Worm (Caenorhabditis elegans): Measurements from ENCODE around the gene ckc-1.

DNA sequence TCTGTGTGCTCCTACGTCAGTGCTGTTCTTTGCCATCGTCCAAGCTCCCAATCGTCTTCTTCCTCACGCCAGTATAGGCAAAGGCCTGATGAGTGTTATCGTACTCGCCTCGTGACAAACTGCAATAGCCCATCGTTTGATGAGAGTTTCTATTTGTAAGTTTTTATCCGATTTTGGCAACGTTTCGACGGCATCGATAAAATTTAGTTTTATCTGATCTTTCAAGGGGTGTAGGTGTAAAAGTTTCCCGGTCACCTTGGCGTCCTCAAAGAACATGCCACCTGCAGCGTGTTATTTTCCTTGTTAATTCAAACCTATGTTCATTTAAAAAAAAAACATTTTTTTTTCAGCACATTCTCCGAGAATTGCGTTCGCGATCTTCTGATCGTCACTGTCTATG, 29.3 kb upstream of the ckc-1 start:
- TF ChIP-seq nhr-12 (tag; optimal IDR thresholded peaks at IDR 0.05) (no peak), dmd-4 (tag; optimal IDR thresholded peaks at IDR 0.05) (no peak), peb-1 (tag; optimal IDR thresholded peaks at IDR 0.05) (no peak), lin-11 (tag; optimal IDR thresholded peaks at IDR 0.05) (no peak), R02D3.7 (tag; optimal IDR thresholded peaks at IDR 0.05) (no peak), zag-1 (tag; optimal IDR thresholded peaks at IDR 0.05) (no peak), nhr-77 (tag; optimal IDR thresholded peaks at IDR 0.05) (no peak), lin-39 (tag; optimal IDR thresholded peaks at IDR 0.05) (no peak)
